Fruit fly (Drosophila melanogaster): ENCODE data around the gene CG14355.

DNA sequence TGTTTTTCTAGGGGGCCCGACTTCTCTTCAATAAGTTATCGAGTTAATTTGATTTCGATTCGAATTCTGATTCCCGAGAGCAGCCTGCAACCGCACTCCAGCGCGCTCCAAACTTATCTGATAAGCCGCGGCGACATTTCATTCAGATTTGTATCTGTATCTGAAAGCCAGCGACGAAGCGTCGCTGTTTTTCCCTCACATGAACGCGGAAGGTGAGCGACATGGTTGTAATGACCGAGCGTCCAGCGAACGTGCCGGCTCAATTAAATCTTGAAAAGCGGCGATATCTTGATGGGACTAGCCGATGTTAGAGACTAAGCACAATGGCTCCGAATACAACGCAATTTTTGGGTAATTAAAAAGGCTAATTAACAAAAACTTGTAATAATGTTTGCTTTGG, 48.7 kb downstream of the CG14355 start, which contains the start of gene PK1-R:
- no peak for TF ChIP-seq tj (GFP tag; optimal IDR thresholded peaks at IDR 0.05)
- no peak for TF ChIP-seq ovo (GFP tag; optimal IDR thresholded peaks at IDR 0.05)
- TF ChIP-seq cic (GFP tag; optimal IDR thresholded peaks at IDR 0.05), result no peak

All from whole organism, adult.